Fruit fly (Drosophila melanogaster): Measurements from ENCODE around the gene ATPsynE.
A peak's percentile ranks its signal among the peaks of the same experiment; 100 is the strongest.

The ATPsynE gene

DNA sequence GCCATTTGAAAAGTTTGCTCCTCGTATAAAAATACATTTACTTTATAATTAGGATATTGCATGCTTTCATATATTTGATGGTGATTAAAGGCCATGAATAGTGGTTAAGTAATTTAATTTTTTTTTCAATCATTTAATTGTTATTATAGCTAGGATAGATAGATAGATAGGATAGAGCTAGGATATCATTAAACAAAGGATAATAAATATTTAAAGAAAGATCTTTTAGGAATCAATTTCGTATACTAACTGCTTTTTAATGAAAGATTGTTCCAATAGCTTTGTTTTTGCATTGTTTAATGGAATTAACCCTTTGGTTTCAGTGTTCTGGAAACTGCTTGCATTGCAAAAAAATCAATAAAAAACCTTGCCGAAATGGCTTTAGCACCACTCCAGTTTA, 27.9 kb downstream of the ATPsynE start:
- TF ChIP-seq CG17801 (GFP tag; optimal IDR thresholded peaks at IDR 0.05; ENCODE audit: partially characterized antibody), result no peak

DNA sequence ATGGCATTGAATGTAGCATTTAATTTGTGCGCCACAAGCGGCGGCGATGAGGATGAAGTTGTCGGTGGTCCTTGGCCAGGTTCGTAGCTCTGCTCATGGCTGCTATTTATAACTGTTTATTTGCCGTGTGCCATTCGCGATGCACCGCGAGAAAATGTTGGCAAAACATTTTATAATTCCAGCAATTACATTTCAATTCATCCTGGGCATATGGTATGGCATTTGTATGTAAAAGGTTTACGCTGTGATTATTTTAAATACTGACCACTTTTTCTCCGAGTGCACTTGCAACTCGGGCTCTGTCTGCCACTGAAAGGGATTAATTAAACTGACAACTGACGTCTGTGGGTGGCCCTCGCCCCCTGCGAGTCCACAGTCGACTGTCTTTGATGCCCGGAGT, 29.9 kb downstream of the ATPsynE start:
- no peak for TF ChIP-seq CG17801 (GFP tag; optimal IDR thresholded peaks at IDR 0.05; ENCODE audit: partially characterized antibody)

DNA sequence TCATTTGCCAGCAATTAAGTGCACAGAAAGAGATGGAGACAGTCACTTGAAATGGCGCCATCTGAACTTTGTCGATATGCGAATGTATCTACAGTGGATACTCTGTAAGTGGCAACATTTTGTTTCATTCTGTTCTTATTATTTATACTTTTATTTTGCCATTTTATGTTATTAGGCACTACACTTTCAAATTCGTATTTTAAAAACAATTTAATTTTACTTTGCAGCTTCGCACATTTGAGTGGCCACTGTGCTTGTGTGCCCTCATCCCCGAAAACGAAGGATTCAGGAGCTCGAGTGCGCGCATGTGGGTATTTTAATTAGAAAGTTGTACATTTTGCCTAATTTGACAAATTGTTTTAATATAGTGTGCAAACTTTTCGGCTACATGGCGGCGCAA, 30.7 kb downstream of the ATPsynE start:
- peak; percentile 22 for TF ChIP-seq CG17801 (GFP tag; optimal IDR thresholded peaks at IDR 0.05; ENCODE audit: partially characterized antibody)

DNA sequence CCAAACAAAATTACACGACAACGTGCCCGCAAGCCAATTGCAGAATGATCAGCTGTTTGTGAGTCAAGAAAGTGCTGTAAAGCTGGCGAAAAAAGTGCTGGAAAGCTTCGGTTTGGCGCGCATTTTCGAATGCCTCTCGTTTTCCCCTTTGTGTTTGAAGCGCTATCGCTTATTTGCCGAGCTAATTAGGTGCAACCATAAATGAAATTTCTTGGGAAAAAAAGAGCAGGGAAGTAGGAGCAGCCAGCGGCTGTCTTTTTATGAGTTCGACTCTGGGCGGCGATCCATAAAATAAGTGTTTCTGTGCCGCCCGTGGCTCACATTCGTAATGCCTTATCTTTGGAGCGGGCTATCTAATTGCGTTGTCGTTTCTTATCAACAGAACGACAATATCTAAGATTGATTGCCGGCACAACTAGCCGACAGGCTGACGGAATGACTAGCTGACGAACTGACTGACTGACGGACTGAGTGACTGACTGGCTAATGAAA, 35.0 kb downstream of the ATPsynE start, which contains the start of gene Dnaaf5:
TSS of gene Dnaaf5 (minus strand) at position 46 of the 492 bp plus-strand sequence.
- TF ChIP-seq CG17801 (GFP tag; optimal IDR thresholded peaks at IDR 0.05; ENCODE audit: partially characterized antibody), result peak; percentile 66

DNA sequence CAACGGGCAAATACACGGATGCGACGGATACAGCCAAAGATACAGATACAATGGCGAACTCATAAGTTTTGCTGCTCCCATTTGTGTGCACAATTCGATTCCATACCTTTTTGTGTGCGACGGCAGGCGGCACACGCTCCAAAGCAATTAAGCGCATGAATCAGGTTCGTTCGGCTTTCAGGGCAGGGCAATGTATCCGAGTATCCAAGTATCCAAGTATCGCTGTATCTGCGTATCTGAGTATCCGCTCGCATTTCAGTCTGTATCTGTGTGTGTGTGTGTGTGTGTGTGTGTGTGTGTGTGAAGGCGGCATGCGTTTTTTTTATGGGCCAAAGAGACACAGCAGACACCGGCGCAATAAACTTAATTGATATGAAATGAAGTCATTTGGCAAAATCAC, 36.4 kb downstream of the ATPsynE start:
- TF ChIP-seq CG17801 (GFP tag; optimal IDR thresholded peaks at IDR 0.05; ENCODE audit: partially characterized antibody), result no peak

DNA sequence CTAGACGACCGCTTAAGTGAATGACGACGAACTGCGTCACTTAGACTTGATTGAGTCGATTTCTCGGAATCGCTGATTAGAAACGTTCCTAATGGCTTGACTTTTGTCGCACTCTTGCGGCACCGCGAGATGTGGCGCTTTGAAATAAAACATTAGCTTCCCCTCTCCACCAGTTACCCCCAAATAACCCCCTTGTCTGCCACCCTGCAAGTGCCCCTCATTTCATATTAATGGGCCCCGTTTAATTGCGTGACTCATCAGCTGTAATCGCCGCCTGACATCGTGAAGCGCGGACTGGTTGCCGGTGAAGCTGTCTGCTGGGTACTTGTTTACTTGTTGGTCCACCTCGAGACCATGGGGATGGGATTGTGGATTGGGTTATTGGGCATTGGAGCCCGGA, 37.4 kb downstream of the ATPsynE start:
- no peak for TF ChIP-seq CG17801 (GFP tag; optimal IDR thresholded peaks at IDR 0.05; ENCODE audit: partially characterized antibody)

DNA sequence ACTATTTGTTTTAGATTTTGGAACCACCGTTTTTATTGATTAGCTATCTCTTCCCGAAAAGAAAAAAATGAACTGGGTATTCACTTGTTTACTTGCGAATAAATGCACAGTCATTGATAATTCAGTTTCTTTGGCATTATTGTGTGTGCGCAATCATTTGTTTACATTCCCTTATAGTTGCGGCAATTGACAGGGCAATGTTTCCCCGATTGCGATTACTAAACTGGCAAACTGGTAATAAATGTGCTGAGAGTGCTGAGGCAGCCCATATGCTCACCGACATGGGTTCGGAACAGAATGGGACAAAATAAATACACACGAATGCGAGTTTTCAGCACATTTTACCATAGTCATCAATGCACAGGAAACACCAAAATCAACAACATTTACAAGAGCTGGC, 39.2 kb downstream of the ATPsynE start:
- TF ChIP-seq CG17801 (GFP tag; optimal IDR thresholded peaks at IDR 0.05; ENCODE audit: partially characterized antibody), result no peak

DNA sequence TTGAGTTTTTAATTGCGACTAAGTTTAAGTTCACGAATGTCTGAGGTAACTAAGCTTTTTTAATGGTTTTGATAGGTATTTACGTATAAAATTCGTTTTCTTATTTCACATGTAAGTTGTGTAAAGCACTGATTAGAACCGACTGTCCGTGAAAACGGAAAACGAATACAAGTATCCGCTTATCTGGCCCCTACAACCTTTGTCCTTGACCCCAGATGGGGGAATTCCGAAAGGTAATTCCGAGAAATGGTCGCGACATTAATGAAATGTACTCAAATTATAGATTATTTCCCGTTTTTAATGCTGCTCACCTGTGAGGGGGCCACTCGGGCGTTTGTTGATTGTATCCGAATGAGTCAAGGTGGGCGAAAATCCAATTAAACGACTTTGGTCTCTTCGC, 40.1 kb downstream of the ATPsynE start:
- TF ChIP-seq CG17801 (GFP tag; optimal IDR thresholded peaks at IDR 0.05; ENCODE audit: partially characterized antibody), result no peak

DNA sequence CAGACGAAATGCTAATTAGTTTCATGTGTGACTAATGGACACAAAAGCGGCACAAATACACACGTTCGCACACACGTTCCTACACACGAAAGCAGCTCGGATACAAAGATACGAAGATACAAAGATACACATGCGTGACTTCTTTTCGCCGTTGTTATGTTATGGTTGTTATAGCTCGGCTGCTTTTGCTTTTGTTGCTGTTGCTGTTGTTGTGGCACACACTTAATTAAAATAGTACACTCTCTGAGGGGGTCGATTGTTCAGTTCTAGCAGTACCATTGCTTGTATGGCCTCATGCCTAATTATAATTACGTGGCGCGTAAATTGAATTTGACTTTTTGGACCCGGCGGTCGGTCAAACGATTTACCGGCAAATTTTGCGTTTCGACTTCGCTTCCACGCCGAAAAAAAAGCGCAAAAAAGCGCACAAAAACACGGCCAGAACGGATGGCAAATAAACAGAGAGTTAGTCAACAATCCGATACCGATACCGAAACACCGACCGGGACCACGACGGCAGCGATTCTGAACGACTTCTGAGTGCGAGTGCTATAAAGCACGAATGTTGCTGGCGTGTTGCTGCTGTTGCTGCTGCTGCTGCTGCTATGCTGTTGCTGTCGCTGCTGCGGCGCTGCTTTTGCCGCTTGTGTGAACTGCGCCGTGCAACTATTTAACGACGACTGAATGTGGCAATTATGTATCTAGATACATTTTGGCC, 42.9 kb downstream of the ATPsynE start:
- TF ChIP-seq CG17801 (GFP tag; optimal IDR thresholded peaks at IDR 0.05; ENCODE audit: partially characterized antibody), result peak; percentile 45

DNA sequence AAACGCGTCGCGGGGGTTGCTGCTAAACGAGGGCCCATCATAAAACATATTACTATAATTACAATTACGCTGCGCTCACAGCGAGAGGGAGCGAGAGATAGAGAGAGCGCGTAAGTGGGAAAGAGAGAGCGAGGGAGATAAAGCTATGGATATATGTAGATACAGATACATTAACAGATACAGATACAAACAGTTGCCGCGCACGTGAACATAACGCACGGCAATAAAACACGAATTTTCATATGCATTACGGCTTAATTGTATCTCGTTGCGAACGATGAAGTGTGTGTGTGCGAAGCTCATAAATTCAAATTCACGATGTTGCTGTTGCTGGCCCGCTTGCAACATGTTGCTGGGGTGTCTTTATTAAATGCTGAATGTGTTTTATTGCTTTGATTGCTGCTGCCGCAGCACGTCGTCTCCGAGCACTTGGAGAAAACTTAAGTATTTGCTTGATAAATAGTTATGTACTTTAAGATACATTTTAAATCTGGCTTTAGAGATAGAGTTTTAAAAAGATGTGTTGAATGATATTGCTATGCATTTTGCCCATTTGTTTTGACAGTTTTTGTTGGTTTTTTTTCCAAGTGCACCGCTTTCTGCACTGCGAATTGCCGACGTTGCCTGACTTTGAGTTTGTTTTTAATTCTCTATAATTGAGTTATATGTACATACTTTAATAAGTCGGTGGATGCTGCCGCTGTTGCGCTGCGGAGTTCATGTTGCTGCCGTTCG, 43.6 kb downstream of the ATPsynE start:
- peak; percentile 66 for TF ChIP-seq CG17801 (GFP tag; optimal IDR thresholded peaks at IDR 0.05; ENCODE audit: partially characterized antibody)

DNA sequence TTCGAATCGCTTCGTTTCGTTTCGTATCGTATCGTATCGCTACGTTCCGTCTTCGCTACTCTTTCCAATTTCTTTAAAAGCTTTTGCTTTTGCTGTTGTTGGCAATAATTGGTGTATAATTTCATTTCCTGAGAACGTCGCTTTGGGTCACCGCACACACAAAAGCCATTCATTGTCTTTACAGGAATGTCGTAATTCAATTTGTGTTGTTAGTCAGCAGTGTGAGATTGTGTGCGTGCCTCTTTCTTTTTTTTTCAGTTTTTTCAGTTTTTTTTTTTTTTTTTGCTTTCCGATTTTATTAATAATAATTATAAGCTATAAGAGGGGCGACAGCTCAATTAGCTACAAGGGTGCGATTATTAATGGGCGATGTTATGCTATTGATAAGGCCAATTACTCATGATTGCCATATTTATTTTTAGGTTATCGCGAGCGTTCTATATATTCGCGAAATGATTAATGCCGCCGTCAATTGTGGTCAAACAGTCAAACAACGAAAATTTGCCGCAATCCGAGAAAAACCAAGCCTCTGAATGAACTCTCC, 44.5 kb downstream of the ATPsynE start:
- no peak for TF ChIP-seq CG17801 (GFP tag; optimal IDR thresholded peaks at IDR 0.05; ENCODE audit: partially characterized antibody)

DNA sequence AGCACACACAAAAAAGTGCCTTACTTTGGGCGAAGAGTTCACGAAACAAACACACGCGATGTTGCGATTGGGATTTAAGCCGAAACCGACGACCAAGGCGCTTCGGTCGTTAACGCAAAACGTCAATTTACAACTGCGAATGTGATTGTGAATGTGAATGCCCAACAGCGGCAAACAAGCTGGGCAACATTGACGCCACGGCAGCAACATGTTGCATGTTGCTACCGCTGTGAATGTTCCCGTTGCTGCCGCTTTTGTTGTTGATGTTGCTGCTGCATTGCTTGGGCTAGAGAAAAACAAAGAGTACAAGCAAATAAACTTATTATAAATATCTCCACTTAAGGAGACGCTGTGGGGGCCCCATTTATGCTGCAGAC, 46.1 kb downstream of the ATPsynE start, which contains the start of gene NK7.1:
TSS of gene NK7.1 (minus strand) at position 137 of the 377 bp plus-strand sequence.
- TF ChIP-seq CG17801 (GFP tag; optimal IDR thresholded peaks at IDR 0.05; ENCODE audit: partially characterized antibody), result no peak

DNA sequence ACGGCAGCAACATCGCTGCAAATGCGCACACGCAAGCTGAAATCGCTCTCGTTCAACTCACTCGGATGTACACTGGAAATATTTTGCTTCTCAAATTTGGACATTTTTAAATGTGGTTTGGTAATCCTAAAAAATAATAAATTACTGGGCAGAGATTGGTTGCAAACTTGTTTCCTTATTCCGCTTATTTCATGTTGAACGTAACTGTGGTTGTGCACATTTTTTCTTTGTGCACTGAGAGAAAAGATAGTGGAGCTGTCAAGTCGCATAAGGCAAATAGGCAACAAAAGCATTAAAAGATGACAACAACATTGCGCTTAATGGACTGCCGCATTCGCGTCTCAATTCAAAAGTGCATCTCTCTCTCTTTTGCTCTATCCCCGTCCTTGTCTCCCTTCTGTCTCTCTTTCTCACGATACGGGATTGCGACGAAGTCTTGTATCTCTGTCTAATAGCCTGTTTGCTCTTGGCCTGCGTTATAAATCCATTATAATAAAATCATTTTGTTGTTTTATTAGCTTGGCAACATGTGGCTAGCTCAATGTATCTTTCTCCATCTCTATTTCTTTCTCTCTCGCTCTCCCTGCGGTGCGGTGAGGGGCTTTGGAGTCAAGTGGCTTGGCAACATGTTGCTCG, 46.6 kb downstream of the ATPsynE start:
- no peak for TF ChIP-seq CG17801 (GFP tag; optimal IDR thresholded peaks at IDR 0.05; ENCODE audit: partially characterized antibody)

DNA sequence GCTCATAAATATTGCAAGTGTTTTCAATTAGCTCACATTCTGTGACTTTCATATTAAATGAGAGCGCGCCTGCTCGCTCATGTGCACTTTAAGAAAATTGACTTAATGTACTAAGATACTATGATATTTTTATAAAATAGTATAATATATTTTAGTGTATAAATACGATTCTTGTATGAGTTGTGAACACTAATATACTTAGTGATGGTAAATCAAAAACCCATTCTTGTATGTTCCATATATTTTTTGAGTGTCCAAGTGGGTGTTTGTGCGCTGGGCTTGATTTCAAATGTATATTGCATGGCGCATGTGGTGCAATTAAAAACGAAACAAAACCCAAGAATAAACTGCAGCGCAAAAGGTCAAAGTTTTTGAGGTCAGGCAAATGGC, 47.1 kb downstream of the ATPsynE start:
- no peak for TF ChIP-seq CG17801 (GFP tag; optimal IDR thresholded peaks at IDR 0.05; ENCODE audit: partially characterized antibody)

Measured in ovary, adult (tissue).